Fruit fly (Drosophila melanogaster) whole organism, embryonic: ENCODE results near the gene CG17752.

Experiments used
- Abd-B ChIP-seq: fragments of 200-800 bp; sonication (Bioruptor generic); optimal IDR thresholded peaks from 2 replicates; lab custom pipeline; 2018; ENCODE audit warnings: missing biosample characterization, mild to moderate bottlenecking, missing genetic modification characterization, moderate library complexity
- Bdp1 ChIP-seq: fragments of 200-800 bp; sonication (Bioruptor generic); optimal IDR thresholded peaks from 3 replicates; lab custom pipeline; 2016; ENCODE audit warnings: missing biosample characterization, missing genetic modification characterization
- BtbVII ChIP-seq: fragments of 200-800 bp; sonication (Bioruptor generic); optimal IDR thresholded peaks from 3 replicates; lab custom pipeline; 2017; ENCODE audit warnings: missing biosample characterization, mild to moderate bottlenecking, missing genetic modification characterization
- CG1024 ChIP-seq: fragments of 200-800 bp; sonication (Bioruptor generic); IDR thresholded peaks from 2 replicates; pipeline ENCODE4 v1.3.6; 2022; ENCODE audit warnings: missing biosample characterization, missing genetic modification characterization
- CG10267 ChIP-seq: fragments of 200-800 bp; sonication (Bioruptor generic); optimal IDR thresholded peaks from 2 replicates; lab custom pipeline; 2018; ENCODE audit warnings: missing biosample characterization, mild to moderate bottlenecking, missing genetic modification characterization, moderate library complexity
- CG10543 ChIP-seq: fragments of 200-800 bp; sonication (Bioruptor generic); optimal IDR thresholded peaks from 3 replicates; lab custom pipeline; 2017; ENCODE audit warnings: missing biosample characterization, mild to moderate bottlenecking, missing genetic modification characterization, moderate library complexity
- CG12391 ChIP-seq: fragments of 200-800 bp; sonication (Bioruptor generic); optimal IDR thresholded peaks from 3 replicates; lab custom pipeline; 2018; ENCODE audit warnings: missing biosample characterization, mild to moderate bottlenecking, missing genetic modification characterization, moderate library complexity
- CG13775 ChIP-seq: fragments of 200-800 bp; sonication (Bioruptor generic); optimal IDR thresholded peaks from 3 replicates; lab custom pipeline; 2017; ENCODE audit warnings: missing biosample characterization, mild to moderate bottlenecking, missing genetic modification characterization
- CG17802 ChIP-seq: fragments of 200-800 bp; sonication (Bioruptor generic); optimal IDR thresholded peaks from 2 replicates; lab custom pipeline; 2018; ENCODE audit warnings: missing biosample characterization, mild to moderate bottlenecking, missing genetic modification characterization, moderate library complexity
- CG1832 ChIP-seq: fragments of 200-800 bp; sonication (Bioruptor generic); optimal IDR thresholded peaks from 2 replicates; lab custom pipeline; 2017; ENCODE audit warnings: missing biosample characterization, mild to moderate bottlenecking, missing genetic modification characterization, inconsistent platforms
- CG31365 ChIP-seq: fragments of 200-800 bp; sonication (Bioruptor generic); optimal IDR thresholded peaks from 2 replicates; lab custom pipeline; 2018; ENCODE audit warnings: missing biosample characterization, mild to moderate bottlenecking, missing genetic modification characterization
- CG32767 ChIP-seq: fragments of 200-800 bp; sonication (Bioruptor generic); IDR thresholded peaks from 2 replicates; pipeline ENCODE4 v1.3.6; 2022; ENCODE audit warnings: missing biosample characterization, missing genetic modification characterization
- CG34422 ChIP-seq: fragments of 200-800 bp; sonication (Bioruptor generic); IDR thresholded peaks from 3 replicates; pipeline ENCODE4 v1.3.6; 2022; ENCODE audit warnings: missing biosample characterization, missing genetic modification characterization
- CG3847 ChIP-seq: fragments of 200-800 bp; sonication (Bioruptor generic); IDR thresholded peaks from 2 replicates; pipeline ENCODE4 v1.3.6; 2022; ENCODE audit warnings: missing biosample characterization, missing genetic modification characterization
- CG4360 ChIP-seq: fragments of 200-800 bp; sonication (Bioruptor generic); IDR thresholded peaks from 2 replicates; pipeline ENCODE4 v1.3.6; 2022; ENCODE audit warnings: missing biosample characterization, missing genetic modification characterization
- CG5180 ChIP-seq: fragments of 200-800 bp; sonication (Bioruptor generic); optimal IDR thresholded peaks from 3 replicates; lab custom pipeline; 2017; ENCODE audit warnings: missing biosample characterization, missing genetic modification characterization, mild to moderate bottlenecking, moderate library complexity, missing genetic modification reagents
- CG7357 ChIP-seq: fragments of 200-800 bp; sonication (Bioruptor generic); IDR thresholded peaks from 3 replicates; pipeline ENCODE4 v1.3.6; 2022; ENCODE audit warnings: missing biosample characterization, missing genetic modification characterization
- CG8478 ChIP-seq: fragments of >200 bp; optimal IDR thresholded peaks from 2 replicates; lab custom pipeline; 2018
- CG9215 ChIP-seq: fragments of 200-800 bp; sonication (Bioruptor generic); IDR thresholded peaks from 2 replicates; pipeline ENCODE4 v1.3.6; 2022; ENCODE audit warnings: missing biosample characterization, missing genetic modification characterization
- Chrac-16 ChIP-seq: fragments of 200-800 bp; sonication (Bioruptor generic); optimal IDR thresholded peaks from 3 replicates; lab custom pipeline; 2016; ENCODE audit warnings: missing biosample characterization, missing genetic modification characterization
- CoRest ChIP-seq: fragments of 200-800 bp; sonication (Bioruptor generic); optimal IDR thresholded peaks from 3 replicates; lab custom pipeline; 2018; ENCODE audit warnings: missing biosample characterization, mild to moderate bottlenecking, missing genetic modification characterization, moderate library complexity
- Dad ChIP-seq: fragments of 200-800 bp; sonication (Bioruptor generic); optimal IDR thresholded peaks from 3 replicates; lab custom pipeline; 2016; ENCODE audit warnings: missing biosample characterization, missing genetic modification characterization
- Dbx ChIP-seq: fragments of 200-800 bp; sonication (Bioruptor generic); IDR thresholded peaks from 3 replicates; pipeline ENCODE4 v1.3.6; 2022; ENCODE audit warnings: missing biosample characterization, missing genetic modification characterization
- Dll ChIP-seq: fragments of 200-800 bp; sonication (Bioruptor generic); IDR thresholded peaks from 4 replicates; pipeline ENCODE4 v1.3.6; 2022; ENCODE audit warnings: missing biosample characterization, missing genetic modification characterization; ENCODE audit not compliant: partially characterized antibody
- HLH54F ChIP-seq: fragments of 200-800 bp; sonication (Bioruptor generic); optimal IDR thresholded peaks from 3 replicates; lab custom pipeline; 2016; ENCODE audit warnings: missing biosample characterization, missing genetic modification characterization
- Hr3 ChIP-seq: fragments of 200-800 bp; sonication (Bioruptor generic); optimal IDR thresholded peaks from 3 replicates; lab custom pipeline; 2016; ENCODE audit warnings: missing biosample characterization, missing genetic modification characterization
- MESR4 ChIP-seq: fragments of 200-800 bp; sonication (Bioruptor generic); optimal IDR thresholded peaks from 2 replicates; lab custom pipeline; 2018; ENCODE audit warnings: missing biosample characterization, mild to moderate bottlenecking, missing genetic modification characterization, moderate library complexity
- Med ChIP-seq: fragments of 200-800 bp; sonication (Bioruptor generic); peaks from one replicate; lab custom pipeline; 2016; ENCODE audit warnings: missing biosample characterization, missing genetic modification characterization, mild to moderate bottlenecking, inconsistent platforms, moderate library complexity
- Mes4 ChIP-seq: fragments of 200-800 bp; sonication (Bioruptor generic); optimal IDR thresholded peaks from 2 replicates; lab custom pipeline; 2016; ENCODE audit warnings: missing biosample characterization, missing genetic modification characterization
- Xrp1 ChIP-seq: fragments of 200-800 bp; sonication (Bioruptor generic); IDR thresholded peaks from 2 replicates; pipeline ENCODE4 v1.3.6; 2022; ENCODE audit warnings: missing biosample characterization, missing genetic modification characterization
- amos ChIP-seq: fragments of 200-800 bp; sonication (Bioruptor generic); IDR thresholded peaks from 2 replicates; pipeline ENCODE4 v1.3.6; 2022; ENCODE audit warnings: missing biosample characterization, missing genetic modification characterization; ENCODE audit not compliant: partially characterized antibody
- bigmax ChIP-seq: fragments of 200-800 bp; sonication (Bioruptor generic); optimal IDR thresholded peaks from 2 replicates; lab custom pipeline; 2018; ENCODE audit warnings: missing biosample characterization, mild to moderate bottlenecking, missing genetic modification characterization
- bowl ChIP-seq: fragments of 200-800 bp; sonication (Bioruptor generic); IDR thresholded peaks from 2 replicates; pipeline ENCODE4 v1.3.6; 2022; ENCODE audit warnings: missing biosample characterization, missing genetic modification characterization
- cad ChIP-seq: fragments of >200 bp; optimal IDR thresholded peaks from 2 replicates; lab custom pipeline; 2017; ENCODE audit warnings: missing biosample characterization, missing genetic modification characterization
- dimm ChIP-seq: fragments of 200-800 bp; sonication (Bioruptor generic); IDR thresholded peaks from 2 replicates; pipeline ENCODE4 v1.3.6; 2022; ENCODE audit warnings: missing biosample characterization, missing genetic modification characterization
- dmrt99B ChIP-seq: fragments of 200-800 bp; sonication (Bioruptor generic); optimal IDR thresholded peaks from 2 replicates; lab custom pipeline; 2018; ENCODE audit warnings: missing biosample characterization, mild to moderate bottlenecking, missing genetic modification characterization, moderate library complexity
- inv ChIP-seq: fragments of 200-800 bp; sonication (Bioruptor generic); IDR thresholded peaks from 2 replicates; pipeline ENCODE4 v1.3.6; 2022; ENCODE audit warnings: missing biosample characterization, missing genetic modification characterization; ENCODE audit not compliant: partially characterized antibody
- knrl ChIP-seq: fragments of 200-800 bp; sonication (Bioruptor generic); IDR thresholded peaks from 3 replicates; pipeline ENCODE4 v1.3.6; 2022; ENCODE audit warnings: missing biosample characterization, missing genetic modification characterization; ENCODE audit not compliant: partially characterized antibody
- nerfin-2 ChIP-seq: fragments of 200-800 bp; sonication (Bioruptor generic); IDR thresholded peaks from 2 replicates; pipeline ENCODE4 v1.3.6; 2022; ENCODE audit warnings: missing biosample characterization, missing genetic modification characterization; ENCODE audit not compliant: partially characterized antibody
- onecut ChIP-seq: fragments of 200-800 bp; sonication (Bioruptor generic); IDR thresholded peaks from 2 replicates; pipeline ENCODE4 v1.3.6; 2022; ENCODE audit warnings: missing biosample characterization, missing genetic modification characterization
- pros ChIP-seq: fragments of 200-800 bp; sonication (Bioruptor generic); optimal IDR thresholded peaks from 3 replicates; lab custom pipeline; 2019; ENCODE audit warnings: missing biosample characterization, mild to moderate bottlenecking, missing genetic modification characterization, moderate library complexity
- repo ChIP-seq: fragments of 200-800 bp; sonication (Bioruptor generic); optimal IDR thresholded peaks from 2 replicates; lab custom pipeline; 2016; ENCODE audit warnings: missing biosample characterization, missing genetic modification characterization
- sqz ChIP-seq: fragments of 200-800 bp; sonication (Bioruptor generic); optimal IDR thresholded peaks from 3 replicates; lab custom pipeline; 2018; ENCODE audit warnings: missing biosample characterization, mild to moderate bottlenecking, missing genetic modification characterization
- tgo ChIP-seq: fragments of 200-800 bp; sonication (Bioruptor generic); IDR thresholded peaks from 3 replicates; pipeline ENCODE4 v1.3.6; 2022; ENCODE audit warnings: missing biosample characterization, missing genetic modification characterization
- tna ChIP-seq: fragments of 200-800 bp; sonication (Bioruptor generic); IDR thresholded peaks from 2 replicates; pipeline ENCODE4 v1.3.6; 2022; ENCODE audit warnings: missing biosample characterization, missing genetic modification characterization; ENCODE audit not compliant: partially characterized antibody
- twi ChIP-seq: fragments of 200-800 bp; optimal IDR thresholded peaks from 2 replicates; lab custom pipeline; 2019; ENCODE audit warnings: missing biosample characterization, mild to moderate bottlenecking, missing genetic modification characterization, moderate library complexity
- unpg ChIP-seq: fragments of 200-800 bp; sonication (Bioruptor generic); optimal IDR thresholded peaks from 3 replicates; lab custom pipeline; 2018; ENCODE audit warnings: missing biosample characterization, mild to moderate bottlenecking, missing genetic modification characterization, moderate library complexity
- vnd ChIP-seq: fragments of 200-800 bp; sonication (Bioruptor generic); IDR thresholded peaks from 3 replicates; pipeline ENCODE4 v1.3.6; 2022; ENCODE audit warnings: missing biosample characterization, missing genetic modification characterization; ENCODE audit not compliant: partially characterized antibody

The CG17752 gene

dm6 chr3R:19644094-19644900 is 34.3 kb downstream of the CG17752 start, which contains the start of gene Vha13 (continued):
- TF ChIP-seq CG17802 (tag; lab: Kevin White, UChicago) (no peak), Dbx (GFP tag; lab: Robert Waterston, UW) (peak; percentile 75), Mes4 (GFP tag; lab: Kevin White, UChicago) (no peak), CG1024 (GFP tag; lab: Robert Waterston, UW) (peak; percentile 14; the same call in 1 of the 2 replicates), CG4360 (GFP tag; lab: Robert Waterston, UW) (no peak), dimm (GFP tag; lab: Robert Waterston, UW) (no peak), knrl (GFP tag; lab: Robert Waterston, UW) (peak; percentile 52), CG7357 (GFP tag; lab: Robert Waterston, UW) (0 out of 3 replicates have a peak, but pooled peaks have one; percentile 26), CG12391 (tag; lab: Kevin White, UChicago) (peak; percentile 36), Med (GFP tag; lab: Kevin White, UChicago) (peak; percentile 91), tna (GFP tag; lab: Robert Waterston, UW) (peak; percentile 18; the same call in 1 of the 2 replicates), amos (GFP tag; lab: Robert Waterston, UW) (peak; percentile 78), CG8478 (no peak), Hr3 (GFP tag; lab: Kevin White, UChicago) (peak; percentile 26), Dll (GFP tag; lab: Robert Waterston, UW) (no peak; the same call in 3 of the 4 replicates), dmrt99B (tag; lab: Kevin White, UChicago) (peak; percentile 17), BtbVII (GFP tag; lab: Kevin White, UChicago) (peak; percentile 45), Dad (GFP tag; lab: Kevin White, UChicago) (peak; percentile 31), Xrp1 (no peak), CG34422 (GFP tag; lab: Robert Waterston, UW) (peak; percentile 60), CG13775 (GFP tag; lab: Kevin White, UChicago) (peak; percentile 59), sqz (no peak), Bdp1 (GFP tag; lab: Kevin White, UChicago) (no peak), CG10267 (tag; lab: Kevin White, UChicago) (no peak), cad (GFP tag; lab: Kevin White, UChicago) (no peak), CG3847 (peak; percentile 65), CG9215 (GFP tag; lab: Robert Waterston, UW) (peak; percentile 59), HLH54F (GFP tag; lab: Kevin White, UChicago) (peak; percentile 35), inv (peak; percentile 62), unpg (GFP tag; lab: Kevin White, UChicago) (no peak), repo (GFP tag; lab: Kevin White, UChicago) (peak; percentile 41), CG5180 (GFP tag; lab: Kevin White, UChicago) (no peak), CG31365 (no peak), pros (no peak), Abd-B (GFP tag; lab: Kevin White, UChicago) (no peak), Chrac-16 (GFP tag; lab: Kevin White, UChicago) (peak; percentile 27), CoRest (tag; lab: Kevin White, UChicago) (peak; percentile 35), twi (no peak), MESR4 (GFP tag; lab: Kevin White, UChicago) (peak; percentile 99), tgo (GFP tag; lab: Robert Waterston, UW) (peak; percentile 42; the same call in 2 of the 3 replicates), vnd (GFP tag; lab: Robert Waterston, UW) (peak; percentile 27; the same call in 2 of the 3 replicates), nerfin-2 (GFP tag; lab: Robert Waterston, UW) (no peak; the same call in 1 of the 2 replicates), onecut (GFP tag; lab: Robert Waterston, UW) (peak; percentile 61), CG1832 (no peak), CG10543 (peak; percentile 27), CG32767 (GFP tag; lab: Robert Waterston, UW) (no peak), bigmax (GFP tag; lab: Kevin White, UChicago) (peak; percentile 7), bowl (GFP tag; lab: Robert Waterston, UW) (peak; percentile 41; the same call in 1 of the 2 replicates)
